Fruit fly (Drosophila melanogaster): ENCODE data around the gene Cpsf73.

DNA sequence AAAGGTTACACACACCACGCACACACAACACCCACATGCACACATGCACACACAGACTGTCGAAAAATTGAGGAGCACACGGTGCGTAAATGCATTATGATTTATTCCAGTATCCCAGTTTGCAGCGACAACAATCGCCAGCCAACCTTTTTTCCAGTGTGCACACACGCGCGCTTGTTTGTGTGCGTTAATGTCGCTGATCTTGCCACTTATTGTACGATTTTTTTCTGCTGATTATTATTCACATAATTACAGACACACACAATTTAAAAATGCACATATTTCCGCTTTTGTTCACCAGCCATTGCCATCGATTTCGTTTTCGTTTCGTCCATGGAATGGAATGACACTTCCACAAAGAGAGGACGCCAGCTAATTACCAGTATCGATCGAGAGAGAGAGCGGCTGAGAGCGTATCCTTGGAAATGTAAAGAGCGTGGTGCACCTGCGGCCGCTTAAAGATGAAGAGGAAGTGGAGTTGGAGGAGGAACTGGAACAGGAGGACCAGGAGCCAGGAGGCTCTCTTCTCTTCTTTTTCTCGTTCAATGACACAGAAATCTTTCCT, 4.9 kb downstream of the Cpsf73 start:
- TF ChIP-seq Snoo (tag; optimal IDR thresholded peaks at IDR 0.05) = no peak
- TF ChIP-seq rn (GFP tag; IDR thresholded peaks at IDR 0.05) = no peak
- TF ChIP-seq CG9948 (tag; optimal IDR thresholded peaks at IDR 0.05) = no peak
